Worm (Caenorhabditis elegans): ENCODE measurements around the gene Y14H12B.1.
A peak's percentile ranks its signal among the peaks of the same experiment; 100 is the strongest.

Y14H12B.1 gene

ce11 chrII:3929446-3929845 is 4.8 kb upstream of the Y14H12B.1 start:
- TF ChIP-seq nfya-1 (tag; optimal IDR thresholded peaks at IDR 0.05; ENCODE audit: insufficient read depth) (peak; percentile 85), pha-4 (tag; optimal IDR thresholded peaks at IDR 0.05) (peak; percentile 92), ZK546.5 (tag; optimal IDR thresholded peaks at IDR 0.05) (no peak), nhr-43 (tag; optimal IDR thresholded peaks at IDR 0.05; ENCODE audit: poor library complexity, severe bottlenecking) (no peak), nhr-23 (tag; optimal IDR thresholded peaks at IDR 0.05) (peak; percentile 33), elt-2 (tag; optimal IDR thresholded peaks at IDR 0.05) (no peak)

DNA sequence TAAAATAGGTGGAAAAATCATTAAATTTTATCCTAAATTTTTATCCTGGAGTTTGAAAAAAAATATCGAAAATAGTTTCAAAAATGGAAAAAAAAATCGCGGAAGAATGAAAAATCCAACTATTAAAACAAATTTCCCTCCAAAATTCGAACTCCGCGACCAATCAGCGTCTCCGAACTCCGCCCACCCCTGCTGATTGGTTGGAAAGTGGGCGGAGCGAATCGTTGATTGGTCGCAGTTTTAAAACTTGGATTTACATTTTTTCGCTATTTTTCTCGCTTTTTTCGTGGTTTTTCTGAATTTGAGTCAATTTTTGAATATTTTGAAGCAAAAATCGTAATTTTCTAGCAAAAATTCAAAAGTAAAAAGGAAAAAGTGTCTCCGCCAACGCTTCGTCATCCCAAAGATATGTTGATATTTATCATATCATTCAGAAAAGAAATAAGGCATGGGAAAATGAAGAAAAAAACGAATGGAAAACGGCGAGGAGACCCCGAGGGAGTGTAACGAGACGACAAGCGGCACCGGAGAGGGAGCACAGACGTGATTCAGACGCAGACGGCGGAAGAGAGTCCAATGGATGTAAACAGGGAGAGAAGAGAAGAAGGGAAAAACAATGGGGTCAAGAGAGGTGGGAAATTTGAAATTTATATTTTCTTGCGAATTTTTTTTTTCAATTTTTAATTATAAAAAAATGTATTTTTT is 3.6 kb upstream of the Y14H12B.1 start:
- TF ChIP-seq ztf-11 (tag; optimal IDR thresholded peaks at IDR 0.05): no peak
- TF ChIP-seq aly-2 (tag; optimal IDR thresholded peaks at IDR 0.05): no peak
- no peak for TF ChIP-seq sea-2 (GFP tag; optimal IDR thresholded peaks at IDR 0.05)
- TF ChIP-seq nhr-23 (tag; optimal IDR thresholded peaks at IDR 0.05): peak; percentile 94
- TF ChIP-seq lin-15B (tag; optimal IDR thresholded peaks at IDR 0.05): peak; percentile 22
- peak; percentile 49 for TF ChIP-seq hmg-11 (tag; optimal IDR thresholded peaks at IDR 0.05)
- TF ChIP-seq ceh-82 (tag; optimal IDR thresholded peaks at IDR 0.05): no peak
- peak; percentile 99 for TF ChIP-seq nfya-1 (tag; optimal IDR thresholded peaks at IDR 0.05; ENCODE audit: insufficient read depth)
- TF ChIP-seq nhr-28 (tag; optimal IDR thresholded peaks at IDR 0.05): no peak
- peak; percentile 40 for TF ChIP-seq snpc-4 (tag; optimal IDR thresholded peaks at IDR 0.05)
- TF ChIP-seq pha-4 (tag; optimal IDR thresholded peaks at IDR 0.05): peak; percentile 94
- TF ChIP-seq ama-1 (optimal IDR thresholded peaks at IDR 0.05): no peak
- TF ChIP-seq pqm-1 (tag; optimal IDR thresholded peaks at IDR 0.05): peak; percentile 17
- no peak for TF ChIP-seq ceh-28 (tag; optimal IDR thresholded peaks at IDR 0.05)
- no peak for TF ChIP-seq mml-1 (tag; optimal IDR thresholded peaks at IDR 0.05)
- no peak for TF ChIP-seq nhr-25 (tag; optimal IDR thresholded peaks at IDR 0.05)
- peak; percentile 42 for TF ChIP-seq elt-2 (tag; optimal IDR thresholded peaks at IDR 0.05)
- TF ChIP-seq nhr-67 (tag; optimal IDR thresholded peaks at IDR 0.05): no peak
- peak in 1 of 3 experiments; percentile 3 for TF ChIP-seq elt-3 (tag; optimal IDR thresholded peaks at IDR 0.05)
- no peak for TF ChIP-seq zag-1 (tag; optimal IDR thresholded peaks at IDR 0.05)
- TF ChIP-seq lin-39 (tag; optimal IDR thresholded peaks at IDR 0.05): no peak
- no peak for TF ChIP-seq eor-1 (tag; optimal IDR thresholded peaks at IDR 0.05)
- no peak for TF ChIP-seq unc-62 (GFP tag; optimal IDR thresholded peaks at IDR 0.05)

- TF ChIP-seq nfya-1 (tag; optimal IDR thresholded peaks at IDR 0.05; ENCODE audit: insufficient read depth) (peak; percentile 90), ceh-82 (tag; optimal IDR thresholded peaks at IDR 0.05) (no peak)
These were observed 3.0 kb upstream of the Y14H12B.1 start for ce11 chrII:3931230-3931629.

DNA sequence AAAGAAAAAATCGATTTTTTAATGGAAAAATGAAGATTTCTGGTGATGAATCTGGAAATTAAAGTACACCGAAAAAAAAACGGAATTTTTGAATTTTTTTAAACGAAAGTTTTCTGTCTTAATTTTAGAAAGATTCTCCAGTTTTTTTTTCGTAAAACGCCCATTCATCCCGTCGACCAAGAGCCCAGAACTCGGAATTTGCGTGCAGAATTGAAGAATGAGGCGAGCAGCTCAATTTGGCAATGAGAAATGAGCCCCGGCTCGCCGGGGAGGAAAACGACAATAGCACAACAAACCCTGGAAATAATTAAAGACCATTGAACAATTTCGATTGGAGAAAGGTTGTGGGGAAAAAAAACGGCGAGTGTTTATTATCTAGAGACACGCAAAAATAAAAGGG is 2.4 kb upstream of the Y14H12B.1 start:
- peak; percentile 4 for TF ChIP-seq lin-39 (tag; optimal IDR thresholded peaks at IDR 0.05)
- TF ChIP-seq R02D3.7 (tag; optimal IDR thresholded peaks at IDR 0.05): no peak
- TF ChIP-seq ztf-11 (tag; optimal IDR thresholded peaks at IDR 0.05): no peak

DNA sequence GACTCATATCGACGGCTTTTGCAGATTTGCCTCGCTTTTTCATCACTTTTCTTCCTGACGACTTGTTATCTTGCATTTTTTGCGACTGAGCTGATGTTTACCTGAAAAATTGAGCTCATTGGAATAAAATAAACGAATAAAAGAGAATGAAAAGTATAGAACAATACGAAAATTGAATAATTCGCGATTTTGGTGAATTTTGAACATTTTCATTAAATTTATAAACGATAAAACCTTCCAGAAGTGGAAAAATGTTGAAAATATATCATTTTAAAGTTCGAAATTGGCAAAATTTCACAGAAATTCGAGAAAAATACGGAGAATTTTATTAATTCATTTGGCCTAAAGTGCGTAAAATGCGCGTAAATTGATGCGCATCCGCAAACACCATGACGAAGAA is 607 bp upstream of the Y14H12B.1 start, which contains the start of gene Y14H12B.2:
TSS of gene Y14H12B.2 (minus strand) at position 101 of the 400 bp plus-strand sequence.
- TF ChIP-seq fkh-2 (tag; optimal IDR thresholded peaks at IDR 0.05) (no peak), ceh-9 (tag; optimal IDR thresholded peaks at IDR 0.05) (no peak), elt-1 (tag; optimal IDR thresholded peaks at IDR 0.05) (no peak), nhr-43 (tag; optimal IDR thresholded peaks at IDR 0.05; ENCODE audit: poor library complexity, severe bottlenecking) (no peak)

DNA sequence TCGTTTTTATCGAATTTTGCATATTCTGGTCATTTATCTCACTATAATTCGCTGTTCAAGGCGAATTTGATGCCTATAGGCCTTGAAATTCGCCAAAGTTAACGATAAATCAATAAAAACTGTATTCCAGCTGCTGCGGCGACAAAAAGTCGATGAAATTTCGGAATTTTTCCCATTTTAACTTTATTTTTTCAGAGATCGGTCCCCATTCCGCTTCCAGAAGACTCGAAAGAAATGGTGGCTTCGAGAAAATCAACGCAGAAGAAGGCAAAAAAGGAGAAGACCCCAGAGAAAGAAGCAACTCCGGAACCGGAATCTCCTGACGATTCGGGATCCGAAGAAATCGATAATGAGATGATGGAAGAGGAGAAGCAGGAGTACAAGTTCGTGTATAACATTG is 851 bp downstream of the Y14H12B.1 start:
- TF ChIP-seq nfya-1 (tag; optimal IDR thresholded peaks at IDR 0.05; ENCODE audit: insufficient read depth) (no peak), mml-1 (tag; optimal IDR thresholded peaks at IDR 0.05) (no peak), egl-27 (tag; optimal IDR thresholded peaks at IDR 0.05) (no peak), ztf-4 (tag; optimal IDR thresholded peaks at IDR 0.05) (no peak), nhr-43 (tag; optimal IDR thresholded peaks at IDR 0.05; ENCODE audit: poor library complexity, severe bottlenecking) (no peak), lin-15B (tag; optimal IDR thresholded peaks at IDR 0.05) (no peak), ceh-28 (tag; optimal IDR thresholded peaks at IDR 0.05) (no peak), nhr-25 (tag; optimal IDR thresholded peaks at IDR 0.05) (no peak), elt-1 (tag; optimal IDR thresholded peaks at IDR 0.05) (no peak), skn-1 (tag; optimal IDR thresholded peaks at IDR 0.05) (no peak), nhr-76 (tag; optimal IDR thresholded peaks at IDR 0.05) (no peak), ceh-82 (tag; optimal IDR thresholded peaks at IDR 0.05) (no peak), ama-1 (optimal IDR thresholded peaks at IDR 0.05) (no peak), fkh-2 (tag; optimal IDR thresholded peaks at IDR 0.05) (no peak), nhr-77 (tag; optimal IDR thresholded peaks at IDR 0.05) (no peak), pqm-1 (tag; optimal IDR thresholded peaks at IDR 0.05) (no peak), lsy-12 (tag; optimal IDR thresholded peaks at IDR 0.05) (no peak), ztf-11 (tag; optimal IDR thresholded peaks at IDR 0.05) (no peak), jun-1 (tag; optimal IDR thresholded peaks at IDR 0.05) (no peak), eor-1 (tag; optimal IDR thresholded peaks at IDR 0.05) (no peak)

Measured in whole organism, L3 larva.